Fruit fly (Drosophila melanogaster) whole organism, embryonic: ENCODE data around the gene Ythdf.

ENCODE experiments used
- CG14050 ChIP-seq: fragments of 200-800 bp; sonication (Bioruptor generic); IDR thresholded peaks from 3 replicates; pipeline ENCODE4 v1.3.6; 2022; ENCODE audit warnings: missing biosample characterization, missing genetic modification characterization
- CG14441 ChIP-seq: fragments of 200-800 bp; sonication (Bioruptor generic); IDR thresholded peaks from 2 replicates; pipeline ENCODE4 v1.3.6; 2022; ENCODE audit warnings: missing biosample characterization, missing genetic modification characterization
- CG15073 ChIP-seq: fragments of 200-800 bp; sonication (Bioruptor generic); optimal IDR thresholded peaks from 2 replicates; lab custom pipeline; 2016; ENCODE audit warnings: missing biosample characterization, missing genetic modification characterization
- CG16863 ChIP-seq: fragments of 200-800 bp; sonication (Bioruptor generic); optimal IDR thresholded peaks from 3 replicates; lab custom pipeline; 2016; ENCODE audit warnings: missing biosample characterization, missing genetic modification characterization
- CG17361 ChIP-seq: fragments of 200-800 bp; sonication (Bioruptor generic); IDR thresholded peaks from 3 replicates; pipeline ENCODE4 v1.3.6; 2022; ENCODE audit warnings: missing biosample characterization, missing genetic modification characterization
- CG18011 ChIP-seq: fragments of 200-800 bp; sonication (Bioruptor generic); optimal IDR thresholded peaks from 2 replicates; lab custom pipeline; 2017; ENCODE audit warnings: missing biosample characterization, missing genetic modification characterization, mild to moderate bottlenecking, moderate library complexity, missing genotype
- CG2120 ChIP-seq: fragments of 200-800 bp; sonication (Bioruptor generic); optimal IDR thresholded peaks from 3 replicates; lab custom pipeline; 2016; ENCODE audit warnings: missing biosample characterization, missing genetic modification characterization
- CG2712 ChIP-seq: fragments of 200-800 bp; optimal IDR thresholded peaks from 3 replicates; lab custom pipeline; 2019; ENCODE audit warnings: missing biosample characterization, mild to moderate bottlenecking, missing genetic modification characterization, moderate library complexity
- CG31441 ChIP-seq: fragments of 200-800 bp; sonication (Bioruptor generic); IDR thresholded peaks from 2 replicates; pipeline ENCODE4 v1.3.6; 2022; ENCODE audit warnings: missing biosample characterization, missing genetic modification characterization
- CG32772 ChIP-seq: fragments of 200-800 bp; sonication (Bioruptor generic); IDR thresholded peaks from 2 replicates; pipeline ENCODE4 v1.3.6; 2022; ENCODE audit warnings: missing biosample characterization, missing genetic modification characterization
- CG3407 ChIP-seq: fragments of 200-800 bp; sonication (Bioruptor generic); optimal IDR thresholded peaks from 2 replicates; lab custom pipeline; 2018; ENCODE audit warnings: missing biosample characterization, mild to moderate bottlenecking, missing genetic modification characterization
- CG34224 ChIP-seq: fragments of 200-800 bp; sonication (Bioruptor generic); IDR thresholded peaks from 3 replicates; pipeline ENCODE4 v1.3.6; 2022; ENCODE audit warnings: missing biosample characterization, missing genetic modification characterization; ENCODE audit not compliant: partially characterized antibody
- CG34422 ChIP-seq: fragments of 200-800 bp; sonication (Bioruptor generic); IDR thresholded peaks from 3 replicates; pipeline ENCODE4 v1.3.6; 2022; ENCODE audit warnings: missing biosample characterization, missing genetic modification characterization
- CG4360 ChIP-seq: fragments of 200-800 bp; sonication (Bioruptor generic); IDR thresholded peaks from 2 replicates; pipeline ENCODE4 v1.3.6; 2022; ENCODE audit warnings: missing biosample characterization, missing genetic modification characterization
- CG4404 ChIP-seq: fragments of 200-800 bp; sonication (Bioruptor generic); IDR thresholded peaks from 2 replicates; pipeline ENCODE4 v1.3.6; 2022; ENCODE audit warnings: missing biosample characterization, missing genetic modification characterization
- CG5245 ChIP-seq: fragments of 200-800 bp; sonication (Bioruptor generic); optimal IDR thresholded peaks from 3 replicates; lab custom pipeline; 2016; ENCODE audit warnings: missing biosample characterization, missing genetic modification characterization
- CG6254 ChIP-seq: fragments of 200-800 bp; sonication (Bioruptor generic); optimal IDR thresholded peaks from 3 replicates; lab custom pipeline; 2017; ENCODE audit warnings: mild to moderate bottlenecking, missing biosample characterization, missing genetic modification reagents, missing genetic modification characterization
- CG6765 ChIP-seq: fragments of 200-800 bp; sonication (Bioruptor generic); optimal IDR thresholded peaks from 3 replicates; lab custom pipeline; 2017; ENCODE audit warnings: missing biosample characterization, mild to moderate bottlenecking, missing genetic modification characterization
- CG9609 ChIP-seq: fragments of 200-800 bp; sonication (Bioruptor generic); optimal IDR thresholded peaks from 3 replicates; lab custom pipeline; 2016; ENCODE audit warnings: missing biosample characterization, missing genetic modification characterization
- CHES-1-like ChIP-seq: fragments of 200-800 bp; sonication (Bioruptor generic); optimal IDR thresholded peaks from 2 replicates; lab custom pipeline; 2016; ENCODE audit warnings: missing biosample characterization, missing genetic modification characterization
- CkIIα-i1 ChIP-seq: fragments of 200-800 bp; sonication (Bioruptor generic); IDR thresholded peaks from 2 replicates; pipeline ENCODE4 v1.3.6; 2022; ENCODE audit warnings: missing biosample characterization, missing genetic modification characterization
- Dbx ChIP-seq: fragments of 200-800 bp; sonication (Bioruptor generic); IDR thresholded peaks from 3 replicates; pipeline ENCODE4 v1.3.6; 2022; ENCODE audit warnings: missing biosample characterization, missing genetic modification characterization
- Doc2 ChIP-seq: fragments of 200-800 bp; sonication (Bioruptor generic); IDR thresholded peaks from 2 replicates; pipeline ENCODE4 v1.3.6; 2022; ENCODE audit warnings: missing biosample characterization, missing genetic modification characterization
- Gsc ChIP-seq: fragments of 200-800 bp; sonication (Bioruptor generic); IDR thresholded peaks from 2 replicates; pipeline ENCODE4 v1.3.6; 2022; ENCODE audit warnings: missing biosample characterization, missing genetic modification characterization
- Nf-YB ChIP-seq: fragments of 200-800 bp; sonication (Bioruptor generic); optimal IDR thresholded peaks from 3 replicates; lab custom pipeline; 2019; ENCODE audit warnings: missing biosample characterization, mild to moderate bottlenecking, missing genetic modification characterization, moderate library complexity
- Pdp1 ChIP-seq, 2 experiments: fragments of 200-800 bp; sonication (Bioruptor generic); optimal IDR thresholded peaks; 3 replicates each; lab custom pipeline; 2016; ENCODE audit warnings: missing biosample characterization in 2 of 2, missing genetic modification characterization in 2 of 2, mild to moderate bottlenecking in 1 of 2, moderate library complexity in 1 of 2
- Ravus ChIP-seq: fragments of 200-800 bp; sonication (Bioruptor generic); IDR thresholded peaks from 2 replicates; pipeline ENCODE4 v1.3.6; 2022; ENCODE audit warnings: missing biosample characterization, missing genetic modification characterization
- Tbp ChIP-seq: fragments of >200 bp; optimal IDR thresholded peaks from 2 replicates; lab custom pipeline; 2018; ENCODE audit warnings: missing biosample characterization, missing genetic modification characterization
- ab ChIP-seq: fragments of 200-800 bp; sonication (Bioruptor generic); optimal IDR thresholded peaks from 2 replicates; lab custom pipeline; 2016; ENCODE audit warnings: missing biosample characterization, missing genetic modification characterization
- al ChIP-seq: fragments of 200-800 bp; sonication (Bioruptor generic); IDR thresholded peaks from 2 replicates; pipeline ENCODE4 v1.3.6; 2022; ENCODE audit warnings: missing biosample characterization, missing genetic modification characterization
- ato ChIP-seq: fragments of 200-800 bp; sonication (Bioruptor generic); IDR thresholded peaks from 2 replicates; pipeline ENCODE4 v1.3.6; 2022; ENCODE audit warnings: missing biosample characterization, missing genetic modification characterization; ENCODE audit not compliant: partially characterized antibody
- cg ChIP-seq: fragments of 200-800 bp; sonication (Bioruptor generic); optimal IDR thresholded peaks from 3 replicates; lab custom pipeline; 2019; ENCODE audit warnings: missing biosample characterization, mild to moderate bottlenecking, missing genetic modification characterization, moderate library complexity
- chn ChIP-seq: fragments of 200-800 bp; sonication (Bioruptor generic); optimal IDR thresholded peaks from 2 replicates; lab custom pipeline; 2016; ENCODE audit warnings: missing biosample characterization, missing genetic modification characterization
- ci ChIP-seq: fragments of 200-800 bp; sonication (Bioruptor generic); IDR thresholded peaks from 3 replicates; pipeline ENCODE4 v1.3.6; 2022; ENCODE audit warnings: missing biosample characterization, missing genetic modification characterization
- ems ChIP-seq: fragments of 200-800 bp; sonication (Bioruptor generic); optimal IDR thresholded peaks from 3 replicates; lab custom pipeline; 2016; ENCODE audit warnings: missing biosample characterization, missing genetic modification characterization
- eyg ChIP-seq: fragments of 200-800 bp; sonication (Bioruptor generic); optimal IDR thresholded peaks from 3 replicates; lab custom pipeline; 2016; ENCODE audit warnings: missing biosample characterization, missing genetic modification characterization
- fd64A ChIP-seq: fragments of 200-800 bp; sonication (Bioruptor generic); optimal IDR thresholded peaks from 3 replicates; lab custom pipeline; 2018; ENCODE audit warnings: missing biosample characterization, mild to moderate bottlenecking, missing genetic modification characterization
- gce ChIP-seq: fragments of 200-800 bp; sonication (Bioruptor generic); IDR thresholded peaks from 3 replicates; pipeline ENCODE4 v1.3.6; 2022; ENCODE audit warnings: missing biosample characterization, missing genetic modification characterization
- gro ChIP-seq: fragments of 200-800 bp; sonication (Bioruptor generic); optimal IDR thresholded peaks from 2 replicates; lab custom pipeline; 2016; ENCODE audit warnings: missing biosample characterization, missing genetic modification characterization
- gsb-n ChIP-seq: fragments of 200-800 bp; sonication (Bioruptor generic); optimal IDR thresholded peaks from 3 replicates; lab custom pipeline; 2018; ENCODE audit warnings: missing biosample characterization, mild to moderate bottlenecking, missing genetic modification characterization
- gt ChIP-seq: fragments of 200-800 bp; sonication (Bioruptor generic); IDR thresholded peaks from 2 replicates; pipeline ENCODE4 v1.3.6; 2022; ENCODE audit warnings: missing biosample characterization, missing genetic modification characterization
- h ChIP-seq: fragments of >200 bp; optimal IDR thresholded peaks from 2 replicates; lab custom pipeline; 2017
- ham ChIP-seq: fragments of 200-800 bp; sonication (Bioruptor generic); IDR thresholded peaks from 2 replicates; pipeline ENCODE4 v1.3.6; 2022; ENCODE audit warnings: missing biosample characterization, missing genetic modification characterization
- oc ChIP-seq: fragments of 200-800 bp; sonication (Bioruptor generic); optimal IDR thresholded peaks from 2 replicates; lab custom pipeline; 2018; ENCODE audit warnings: missing biosample characterization, mild to moderate bottlenecking, missing genetic modification characterization, moderate library complexity
- onecut ChIP-seq: fragments of 200-800 bp; sonication (Bioruptor generic); IDR thresholded peaks from 2 replicates; pipeline ENCODE4 v1.3.6; 2022; ENCODE audit warnings: missing biosample characterization, missing genetic modification characterization
- p53 ChIP-seq: fragments of 200-800 bp; sonication (Bioruptor generic); optimal IDR thresholded peaks from 2 replicates; lab custom pipeline; 2016; ENCODE audit warnings: missing biosample characterization, missing genetic modification characterization
- ssp ChIP-seq: fragments of 200-800 bp; sonication (Bioruptor generic); IDR thresholded peaks from 2 replicates; pipeline ENCODE4 v1.3.6; 2022; ENCODE audit warnings: missing biosample characterization, missing genetic modification characterization
- tna ChIP-seq: fragments of 200-800 bp; sonication (Bioruptor generic); IDR thresholded peaks from 2 replicates; pipeline ENCODE4 v1.3.6; 2022; ENCODE audit warnings: missing biosample characterization, missing genetic modification characterization; ENCODE audit not compliant: partially characterized antibody
- toy ChIP-seq: fragments of 200-800 bp; sonication (Bioruptor generic); IDR thresholded peaks from 2 replicates; pipeline ENCODE4 v1.3.6; 2022; ENCODE audit warnings: missing biosample characterization, missing genetic modification characterization
- usp ChIP-seq: fragments of >200 bp; optimal IDR thresholded peaks from 2 replicates; lab custom pipeline; 2017; ENCODE audit warnings: missing biosample characterization, missing genetic modification characterization
- wdn ChIP-seq: fragments of 200-800 bp; sonication (Bioruptor generic); IDR thresholded peaks from 2 replicates; pipeline ENCODE4 v1.3.6; 2022; ENCODE audit warnings: missing biosample characterization, missing genetic modification characterization
- zen2 ChIP-seq: fragments of 200-800 bp; sonication (Bioruptor generic); IDR thresholded peaks from 3 replicates; pipeline ENCODE4 v1.3.6; 2022; ENCODE audit warnings: missing biosample characterization, missing genetic modification characterization; ENCODE audit not compliant: partially characterized antibody

Gene Ythdf

dm6 chr3R:25049742-25050517 is 10.9 kb upstream of the Ythdf start (continued):
- no peak for TF ChIP-seq CG5245 (GFP tag; lab: Kevin White, UChicago)
- TF ChIP-seq CHES-1-like (GFP tag; lab: Kevin White, UChicago): peak; percentile 10
- TF ChIP-seq CG16863 (GFP tag; lab: Kevin White, UChicago): no peak
- no peak for TF ChIP-seq CG4404 (GFP tag; lab: Robert Waterston, UW)
- TF ChIP-seq CG15073 (GFP tag; lab: Kevin White, UChicago): no peak
- no peak for TF ChIP-seq CG3407
- peak; percentile 54 for TF ChIP-seq CG6765 (GFP tag; lab: Kevin White, UChicago)
- TF ChIP-seq CG31441 (GFP tag; lab: Robert Waterston, UW): no peak
- no peak for TF ChIP-seq Tbp (GFP tag; lab: Kevin White, UChicago)
- peak; percentile 85 for TF ChIP-seq Nf-YB
- TF ChIP-seq Ravus (GFP tag; lab: Robert Waterston, UW): no peak
- TF ChIP-seq CG4360 (GFP tag; lab: Robert Waterston, UW): no peak
- TF ChIP-seq Doc2: no peak
- no peak for TF ChIP-seq oc
- TF ChIP-seq h (lab: Kevin White, UChicago): no peak
- TF ChIP-seq ssp (GFP tag; lab: Robert Waterston, UW): no peak
- no peak for TF ChIP-seq CkIIα-i1
- TF ChIP-seq gro (GFP tag; lab: Kevin White, UChicago): peak; percentile 4
- TF ChIP-seq onecut (GFP tag; lab: Robert Waterston, UW): peak; percentile 46; the same call in 1 of the 2 replicates
- no peak for TF ChIP-seq CG14050
- no peak for TF ChIP-seq Gsc (GFP tag; lab: Robert Waterston, UW)
- TF ChIP-seq toy (GFP tag; lab: Robert Waterston, UW): no peak
- peak; percentile 99 for TF ChIP-seq cg
- TF ChIP-seq ab (GFP tag; lab: Kevin White, UChicago): no peak
- no peak for TF ChIP-seq CG9609
- no peak for TF ChIP-seq fd64A (GFP tag; lab: Kevin White, UChicago)
- no peak for TF ChIP-seq gsb-n (tag; lab: Kevin White, UChicago)
- no peak for TF ChIP-seq chn
- TF ChIP-seq ham (GFP tag; lab: Robert Waterston, UW): no peak
- TF ChIP-seq gt (GFP tag; lab: Robert Waterston, UW): no peak
- TF ChIP-seq CG34224 (GFP tag; lab: Robert Waterston, UW): no peak
- TF ChIP-seq wdn: no peak
- no peak for TF ChIP-seq ci (GFP tag; lab: Robert Waterston, UW)
- TF ChIP-seq usp (GFP tag; lab: Kevin White, UChicago): no peak
- no peak for TF ChIP-seq CG6254 (GFP tag; lab: Kevin White, UChicago)
- TF ChIP-seq tna (GFP tag; lab: Robert Waterston, UW): no peak
- no peak for TF ChIP-seq Dbx (GFP tag; lab: Robert Waterston, UW)
- TF ChIP-seq ems (GFP tag; lab: Kevin White, UChicago): no peak
- TF ChIP-seq p53 (GFP tag; lab: Kevin White, UChicago): peak; percentile 42
- TF ChIP-seq al (GFP tag; lab: Robert Waterston, UW): no peak
- peak in 1 of 2 experiments; percentile 54 for TF ChIP-seq Pdp1 (GFP tag; optimal IDR thresholded peaks at IDR 0.05; lab: Kevin White, UChicago)
- TF ChIP-seq CG2120 (GFP tag; lab: Kevin White, UChicago): no peak
- TF ChIP-seq CG18011 (GFP tag; lab: Kevin White, UChicago): no peak
- no peak for TF ChIP-seq CG17361 (GFP tag; lab: Robert Waterston, UW)
- TF ChIP-seq CG32772 (GFP tag; lab: Robert Waterston, UW): no peak
- TF ChIP-seq gce (GFP tag; lab: Robert Waterston, UW): no peak
- TF ChIP-seq CG34422 (GFP tag; lab: Robert Waterston, UW): no peak
- no peak for TF ChIP-seq ato (GFP tag; lab: Robert Waterston, UW)
- no peak for TF ChIP-seq CG2712 (tag; lab: Kevin White, UChicago)
- no peak for TF ChIP-seq CG14441 (GFP tag; lab: Robert Waterston, UW)
- no peak for TF ChIP-seq eyg (GFP tag; lab: Kevin White, UChicago)
- no peak for TF ChIP-seq zen2 (GFP tag; lab: Robert Waterston, UW)
